Worm (Caenorhabditis elegans): ENCODE results near the gene C15C8.7.

DNA sequence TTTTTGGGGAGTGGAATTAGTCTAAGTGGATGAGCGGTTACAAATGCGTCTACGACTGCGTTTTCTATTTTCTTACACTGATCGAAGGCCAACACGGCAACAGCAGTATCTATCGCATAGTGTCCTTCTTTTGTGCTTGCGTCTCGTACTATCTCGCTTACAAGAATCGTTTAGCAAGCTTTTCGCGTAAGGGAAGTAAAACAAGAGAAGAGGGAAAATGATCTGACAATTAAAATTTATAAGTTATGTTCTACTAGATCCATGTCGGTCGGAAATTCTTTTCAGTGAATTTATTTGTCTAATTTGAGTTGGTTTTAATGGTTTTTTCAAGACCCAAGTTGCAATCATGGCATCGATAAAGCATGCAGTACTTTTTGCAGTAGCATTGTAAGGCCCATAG, 42.2 kb upstream of the C15C8.7 start, which contains the start of gene fkb-4:
- TF ChIP-seq ham-2 (GFP tag; optimal IDR thresholded peaks at IDR 0.05) (no peak), lsy-2 (tag; optimal IDR thresholded peaks at IDR 0.05) (no peak), unc-62 (GFP tag; optimal IDR thresholded peaks at IDR 0.05) (no peak), pha-4 (tag; optimal IDR thresholded peaks at IDR 0.05) (no peak)
